Worm (Caenorhabditis elegans) whole organism, L4/young adult: ENCODE measurements around the gene Y39A3CL.4.

Source experiments
- W03F9.2 ChIP-seq: fragments of 150-350 bp; optimal IDR thresholded peaks from 2 replicates; lab custom pipeline; 2014; ENCODE audit warnings: missing biosample characterization, missing genetic modification characterization
- dao-5 ChIP-seq: sonication (generic microtip); optimal IDR thresholded peaks from 2 replicates; lab custom pipeline; 2016; ENCODE audit warnings: missing genotype, missing genetic modification characterization, moderate library complexity, missing compliant biosample characterization
- him-1 ChIP-seq: sonication (generic microtip); optimal IDR thresholded peaks from 2 replicates; lab custom pipeline; 2016; ENCODE audit warnings: missing genotype, missing genetic modification reagents, missing genetic modification characterization, missing compliant biosample characterization

- TF ChIP-seq him-1 (tag; lab: Kevin White, UChicago), result no peak
- TF ChIP-seq W03F9.2 (tag; lab: Kevin White, UChicago), result no peak
- no peak for TF ChIP-seq dao-5 (tag; lab: Kevin White, UChicago)
These were observed 26.6 kb upstream of the Y39A3CL.4 start for ce11 chrIII:1804477-1804876.
